Worm (Caenorhabditis elegans): ENCODE results near the gene F56D6.21.

Gene F56D6.21

DNA sequence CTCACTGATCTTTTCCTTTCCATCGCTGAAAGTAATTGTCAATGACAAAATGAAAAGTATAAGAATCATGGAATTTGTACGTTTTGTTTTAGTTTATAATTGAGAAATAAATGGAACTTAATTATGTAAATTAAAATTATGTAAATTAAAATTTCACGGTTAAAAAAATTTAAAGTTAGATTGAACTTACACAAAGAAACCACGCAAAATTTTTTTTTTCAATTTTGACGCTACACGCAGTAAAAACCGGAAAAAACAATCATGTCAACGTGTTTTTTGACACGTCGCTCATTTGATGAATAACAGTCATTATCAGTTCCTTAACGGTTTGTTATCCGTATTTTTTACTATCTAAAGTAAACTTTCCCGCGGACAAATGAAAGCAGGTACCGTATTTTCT is 23.6 kb upstream of the F56D6.21 start, which contains the start of the genes F37C4.8 and oac-23:
F37C4.8 (minus strand) TSS at position 101 of the 400 bp plus-strand sequence.
oac-23 (plus strand) TSS at position 323 of the 400 bp plus-strand sequence.
- TF ChIP-seq dox-1 (GFP tag; IDR thresholded peaks at IDR 0.05) = no peak
- TF ChIP-seq egl-18 (GFP tag; IDR thresholded peaks at IDR 0.05) = no peak
- TF ChIP-seq ceh-40 (GFP tag; IDR thresholded peaks at IDR 0.05) = no peak
- no peak for TF ChIP-seq lin-40 (tag; optimal IDR thresholded peaks at IDR 0.05)
- TF ChIP-seq sdz-38 (tag; optimal IDR thresholded peaks at IDR 0.05) = no peak
- TF ChIP-seq mcd-1 (GFP tag; IDR thresholded peaks at IDR 0.05) = no peak
- TF ChIP-seq C17E4.6 (GFP tag; IDR thresholded peaks at IDR 0.05) = no peak
- no peak for TF ChIP-seq egl-44 (GFP tag; IDR thresholded peaks at IDR 0.05)
- no peak for TF ChIP-seq lsy-27 (tag; optimal IDR thresholded peaks at IDR 0.05; ENCODE audit: borderline replicate concordance, insufficient read depth)
- no peak for TF ChIP-seq B0035.1 (tag; optimal IDR thresholded peaks at IDR 0.05)
- TF ChIP-seq hmg-20 (GFP tag; IDR thresholded peaks at IDR 0.05) = no peak
- no peak for TF ChIP-seq athp-1 (tag; optimal IDR thresholded peaks at IDR 0.05)
- TF ChIP-seq ztf-6 (GFP tag; IDR thresholded peaks at IDR 0.05) = no peak
- no peak for TF ChIP-seq attf-5 (GFP tag; optimal IDR thresholded peaks at IDR 0.05)
- TF ChIP-seq xnd-1 (tag; optimal IDR thresholded peaks at IDR 0.05) = no peak

DNA sequence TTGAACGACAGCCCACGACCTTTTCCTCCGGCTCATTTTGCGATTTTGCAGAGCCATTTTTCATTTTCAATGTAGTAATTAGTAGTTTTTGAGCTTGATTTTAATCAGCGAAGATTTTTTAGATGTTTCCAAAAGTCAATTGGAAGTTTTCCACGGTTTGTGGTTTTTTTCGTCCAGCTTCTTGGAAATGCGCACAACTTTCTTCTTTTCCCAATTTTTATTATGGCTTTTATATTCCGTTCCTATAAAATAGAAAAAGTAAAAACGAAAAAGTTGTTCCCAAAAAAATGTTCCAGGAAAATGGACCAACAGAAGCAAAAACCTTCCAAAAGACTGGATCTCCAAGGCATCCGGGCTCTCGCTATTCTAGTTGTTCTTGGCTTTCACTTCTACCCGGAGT is 19.4 kb upstream of the F56D6.21 start, which contains the start of gene oac-22:
oac-22 (plus strand) TSS at position 301 of the 400 bp plus-strand sequence.
- no peak for TF ChIP-seq madf-3 (GFP tag; IDR thresholded peaks at IDR 0.05)
- TF ChIP-seq D2030.7 (GFP tag; IDR thresholded peaks at IDR 0.05) = no peak
- TF ChIP-seq ccch-3 (GFP tag; optimal IDR thresholded peaks at IDR 0.05) = no peak
- TF ChIP-seq nhr-179 (tag; optimal IDR thresholded peaks at IDR 0.05) = no peak
- no peak for TF ChIP-seq tbx-9 (tag; optimal IDR thresholded peaks at IDR 0.05; ENCODE audit: borderline replicate concordance)
- no peak for TF ChIP-seq F22D6.2 (tag; optimal IDR thresholded peaks at IDR 0.05)
- no peak for TF ChIP-seq mcd-1 (GFP tag; IDR thresholded peaks at IDR 0.05)
- TF ChIP-seq atf-7 (tag; optimal IDR thresholded peaks at IDR 0.05) = no peak
- no peak for TF ChIP-seq chd-7 (tag; optimal IDR thresholded peaks at IDR 0.05)
- TF ChIP-seq akir-1 (GFP tag; optimal IDR thresholded peaks at IDR 0.05) = no peak
- TF ChIP-seq rpc-1 (optimal IDR thresholded peaks at IDR 0.05) = no peak
- TF ChIP-seq rpc-1 (tag; optimal IDR thresholded peaks at IDR 0.05) = no peak
- TF ChIP-seq ZK185.1 (tag; optimal IDR thresholded peaks at IDR 0.05; ENCODE audit: poor library complexity, severe bottlenecking) = no peak
- TF ChIP-seq bed-2 (GFP tag; IDR thresholded peaks at IDR 0.05) = no peak
- TF ChIP-seq aptf-3 (GFP tag; IDR thresholded peaks at IDR 0.05) = no peak
- no peak for TF ChIP-seq dpff-1 (tag; optimal IDR thresholded peaks at IDR 0.05)
- no peak for TF ChIP-seq ceh-40 (GFP tag; IDR thresholded peaks at IDR 0.05)
- no peak for TF ChIP-seq C17E4.6 (GFP tag; IDR thresholded peaks at IDR 0.05)
- no peak for TF ChIP-seq xnd-1 (tag; optimal IDR thresholded peaks at IDR 0.05)
- no peak for TF ChIP-seq lin-54 (GFP tag; optimal IDR thresholded peaks at IDR 0.05)

DNA sequence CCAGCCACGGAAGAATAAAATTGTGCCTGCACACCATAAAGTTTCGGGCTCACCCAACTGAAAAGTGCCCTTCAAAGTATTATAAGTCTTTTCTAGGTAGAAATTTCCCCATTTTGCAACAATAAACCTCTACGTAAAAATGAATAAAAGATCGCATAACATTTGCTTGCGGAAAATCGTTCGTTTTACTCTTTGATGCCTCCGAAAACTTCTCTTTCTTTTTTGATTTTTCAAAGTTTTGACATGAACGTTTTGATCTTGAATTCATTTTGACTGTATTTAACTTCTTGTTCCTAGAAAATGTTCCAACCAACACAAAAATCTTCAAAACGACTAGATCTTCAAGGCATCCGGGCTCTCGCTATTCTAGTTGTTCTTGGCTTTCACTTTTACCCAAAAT is 15.8 kb upstream of the F56D6.21 start, which contains the start of gene oac-21:
oac-21 (plus strand) TSS at position 301 of the 400 bp plus-strand sequence.
- no peak for TF ChIP-seq ceh-40 (GFP tag; IDR thresholded peaks at IDR 0.05)
- TF ChIP-seq repo-1 (tag; optimal IDR thresholded peaks at IDR 0.05) = no peak
- TF ChIP-seq egrh-3 (GFP tag; IDR thresholded peaks at IDR 0.05) = no peak
- no peak for TF ChIP-seq pha-4 (tag; optimal IDR thresholded peaks at IDR 0.05)
- no peak for TF ChIP-seq nhr-120 (GFP tag; IDR thresholded peaks at IDR 0.05)
- TF ChIP-seq tbx-9 (tag; optimal IDR thresholded peaks at IDR 0.05; ENCODE audit: borderline replicate concordance) = no peak
- no peak for TF ChIP-seq T26A5.8 (tag; optimal IDR thresholded peaks at IDR 0.05)
- TF ChIP-seq nfya-2 (GFP tag; IDR thresholded peaks at IDR 0.05) = no peak
